Fruit fly (Drosophila melanogaster) whole organism, pupa: ENCODE data around the gene Ufd4.

Source experiments
- CG10348 ChIP-seq: fragments of 200-800 bp; sonication (Bioruptor generic); IDR thresholded peaks from 2 replicates; pipeline ENCODE4 v1.3.6; 2022; ENCODE audit warnings: missing biosample characterization, missing genetic modification characterization
- CG12605 ChIP-seq: fragments of 200-800 bp; sonication (Bioruptor generic); IDR thresholded peaks from 2 replicates; pipeline ENCODE4 v1.3.6; 2022; ENCODE audit warnings: missing biosample characterization, missing genetic modification characterization
- CG13204 ChIP-seq: fragments of 200-800 bp; sonication (Bioruptor generic); optimal IDR thresholded peaks from 2 replicates; lab custom pipeline; 2018; ENCODE audit warnings: missing biosample characterization, mild to moderate bottlenecking, missing genetic modification characterization, moderate library complexity
- CG14655 ChIP-seq: fragments of 200-800 bp; sonication (Bioruptor generic); optimal IDR thresholded peaks from 3 replicates; lab custom pipeline; 2017; ENCODE audit warnings: mild to moderate bottlenecking, missing biosample characterization, missing genetic modification reagents, missing genetic modification characterization
- CG15710 ChIP-seq: fragments of 200-800 bp; sonication (Bioruptor generic); optimal IDR thresholded peaks from 2 replicates; lab custom pipeline; 2018; ENCODE audit warnings: missing biosample characterization, mild to moderate bottlenecking, missing genetic modification characterization, moderate library complexity
- CG17806 ChIP-seq: fragments of 200-800 bp; sonication (Bioruptor generic); optimal IDR thresholded peaks from 2 replicates; lab custom pipeline; 2018; ENCODE audit warnings: missing biosample characterization, mild to moderate bottlenecking, missing genetic modification characterization, moderate library complexity
- CG32121 ChIP-seq: fragments of 200-800 bp; sonication (Bioruptor generic); IDR thresholded peaks from 2 replicates; pipeline ENCODE4 v1.3.6; 2022; ENCODE audit warnings: missing biosample characterization, missing genetic modification characterization
- CG34367 ChIP-seq: fragments of 200-800 bp; sonication (Bioruptor generic); optimal IDR thresholded peaks from 2 replicates; lab custom pipeline; 2018; ENCODE audit warnings: missing biosample characterization, mild to moderate bottlenecking, missing genetic modification characterization
- CG4496 ChIP-seq: fragments of 200-800 bp; sonication (Bioruptor generic); IDR thresholded peaks from 3 replicates; pipeline ENCODE4 v1.3.6; 2022; ENCODE audit warnings: missing biosample characterization, missing genetic modification characterization
- CG8159 ChIP-seq: fragments of 200-800 bp; sonication (Bioruptor generic); optimal IDR thresholded peaks from 3 replicates; lab custom pipeline; 2018; ENCODE audit warnings: missing biosample characterization, mild to moderate bottlenecking, missing genetic modification characterization, moderate library complexity
- CG8301 ChIP-seq: fragments of 200-800 bp; sonication (Bioruptor generic); optimal IDR thresholded peaks from 2 replicates; lab custom pipeline; 2018; ENCODE audit warnings: missing biosample characterization, mild to moderate bottlenecking, missing genetic modification characterization
- CG9948 ChIP-seq: fragments of 200-800 bp; sonication (Bioruptor generic); optimal IDR thresholded peaks from 2 replicates; lab custom pipeline; 2018; ENCODE audit warnings: missing biosample characterization, mild to moderate bottlenecking, missing genetic modification characterization, moderate library complexity
- D1 ChIP-seq: fragments of 200-800 bp; sonication (Bioruptor generic); optimal IDR thresholded peaks from 2 replicates; lab custom pipeline; 2018; ENCODE audit warnings: missing biosample characterization, mild to moderate bottlenecking, missing genetic modification characterization, moderate library complexity
- EcR ChIP-seq: fragments of 200-800 bp; sonication (Bioruptor generic); optimal IDR thresholded peaks from 3 replicates; lab custom pipeline; 2019; ENCODE audit warnings: missing biosample characterization, missing genetic modification characterization, mild to moderate bottlenecking, moderate library complexity, missing genetic modification reagents
- Ets98B ChIP-seq: fragments of 200-800 bp; sonication (Bioruptor generic); IDR thresholded peaks from 2 replicates; pipeline ENCODE4 v1.3.6; 2022; ENCODE audit warnings: missing biosample characterization, missing genetic modification characterization
- Pif1A ChIP-seq: fragments of 200-800 bp; sonication (Bioruptor generic); optimal IDR thresholded peaks from 3 replicates; lab custom pipeline; 2016; ENCODE audit warnings: missing biosample characterization, missing genetic modification characterization
- Pif1B ChIP-seq: fragments of 200-800 bp; sonication (Bioruptor generic); optimal IDR thresholded peaks from 3 replicates; lab custom pipeline; 2016; ENCODE audit warnings: missing biosample characterization, missing genetic modification characterization
- Snoo ChIP-seq: fragments of 200-800 bp; sonication (Bioruptor generic); optimal IDR thresholded peaks from 3 replicates; lab custom pipeline; 2017; ENCODE audit warnings: missing biosample characterization, mild to moderate bottlenecking, missing genetic modification characterization, inconsistent platforms
- fd96Ca ChIP-seq: fragments of 200-800 bp; sonication (Bioruptor generic); IDR thresholded peaks from 3 replicates; pipeline ENCODE4 v1.3.6; 2022; ENCODE audit warnings: missing biosample characterization, missing genetic modification characterization
- gl ChIP-seq: fragments of 200-800 bp; sonication (Bioruptor generic); optimal IDR thresholded peaks from 2 replicates; lab custom pipeline; 2018; ENCODE audit warnings: missing biosample characterization, mild to moderate bottlenecking, missing genetic modification characterization
- rn ChIP-seq: fragments of 200-800 bp; sonication (Bioruptor generic); IDR thresholded peaks from 2 replicates; pipeline ENCODE4 v1.3.6; 2022; ENCODE audit warnings: missing biosample characterization, missing genetic modification characterization

Gene Ufd4

DNA sequence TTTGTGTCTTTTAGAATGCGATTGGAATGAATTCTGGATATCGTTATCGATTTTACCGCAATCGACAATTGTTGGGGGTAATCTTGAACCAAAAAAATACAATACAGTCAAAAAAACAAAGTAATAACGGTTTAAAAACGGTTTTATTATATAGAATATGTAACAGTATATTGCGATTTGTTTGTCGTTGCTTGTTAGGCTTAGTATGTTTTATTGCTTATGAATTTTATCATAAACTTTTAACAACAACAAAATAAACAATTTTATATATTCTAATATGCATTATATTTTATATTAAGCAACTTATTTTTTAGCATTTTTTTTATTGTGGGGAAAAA, 7.6 kb upstream of the Ufd4 start, which contains the start of gene CYLD:
Gene CYLD, minus strand, starts transcription at position 38 of the 338 bp plus-strand sequence.
- TF ChIP-seq CG15710 (tag; lab: Kevin White, UChicago): peak; percentile 50
- TF ChIP-seq CG17806 (tag; lab: Kevin White, UChicago): peak; percentile 66
- peak; percentile 68 for TF ChIP-seq CG8301
- no peak for TF ChIP-seq CG10348 (GFP tag; lab: Robert Waterston, UW)
- TF ChIP-seq CG34367: peak; percentile 43
- peak; percentile 38 for TF ChIP-seq Snoo (tag; lab: Kevin White, UChicago)
- peak; percentile 82 for TF ChIP-seq D1 (tag; lab: Kevin White, UChicago)
- peak; percentile 58 for TF ChIP-seq CG9948 (tag; lab: Kevin White, UChicago)
- TF ChIP-seq gl (tag; lab: Kevin White, UChicago): no peak
- peak; percentile 76; the same call in 1 of the 2 replicates for TF ChIP-seq CG32121 (GFP tag; lab: Robert Waterston, UW)

- TF ChIP-seq rn (GFP tag; lab: Robert Waterston, UW) (no peak), CG4496 (GFP tag; lab: Robert Waterston, UW) (no peak), CG8301 (peak; percentile 6), CG32121 (GFP tag; lab: Robert Waterston, UW) (peak; percentile 43; the same call in 1 of the 2 replicates)
Observed at dm6 chr2L:10299077-10299809, 7.1 kb upstream of the Ufd4 start.

dm6 chr2L:10298306-10298705, 6.1 kb upstream of the Ufd4 start:
- TF ChIP-seq CG17806 (tag; lab: Kevin White, UChicago) (no peak), Snoo (tag; lab: Kevin White, UChicago) (no peak), fd96Ca (GFP tag; lab: Robert Waterston, UW) (no peak), CG15710 (tag; lab: Kevin White, UChicago) (no peak), CG10348 (GFP tag; lab: Robert Waterston, UW) (no peak), Pif1B (GFP tag; lab: Kevin White, UChicago) (no peak), CG8159 (no peak)

dm6 chr2L:10294798-10295669, 2.9 kb upstream of the Ufd4 start, which contains the start of gene Hand:
Gene Hand (minus strand): TSS chr2L:10295385.
- TF ChIP-seq CG14655 (GFP tag; lab: Kevin White, UChicago) (no peak), CG12605 (GFP tag; lab: Robert Waterston, UW) (no peak), Ets98B (GFP tag; lab: Robert Waterston, UW) (no peak), CG15710 (tag; lab: Kevin White, UChicago) (no peak), CG32121 (GFP tag; lab: Robert Waterston, UW) (no peak), Pif1B (GFP tag; lab: Kevin White, UChicago) (no peak), CG17806 (tag; lab: Kevin White, UChicago) (no peak), EcR (GFP tag; lab: Kevin White, UChicago) (no peak), CG4496 (GFP tag; lab: Robert Waterston, UW) (no peak), CG8301 (no peak), CG10348 (GFP tag; lab: Robert Waterston, UW) (no peak)
- TF ChIP-seq, all 21 proteins: peak for 0

DNA sequence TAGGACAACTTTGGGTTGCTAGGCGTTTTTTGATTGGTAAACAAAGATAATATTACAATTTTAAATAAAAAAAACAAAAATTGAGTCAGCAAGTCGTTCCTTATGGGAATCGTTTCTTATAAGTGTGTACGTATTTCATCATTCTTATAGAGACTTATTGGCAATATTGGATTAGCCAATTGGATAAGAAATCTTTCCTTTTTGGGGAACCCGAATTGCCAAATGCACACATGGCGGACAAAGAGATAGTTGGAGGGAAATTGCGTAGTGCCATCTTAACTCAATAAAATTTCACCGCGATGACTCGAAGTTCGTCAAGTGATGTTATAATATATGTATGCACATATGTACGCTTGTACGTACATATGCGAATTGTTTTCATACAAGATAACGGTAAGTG, 889 bp downstream of the Ufd4 start:
- no peak for TF ChIP-seq CG32121 (GFP tag; lab: Robert Waterston, UW)
- TF ChIP-seq gl (tag; lab: Kevin White, UChicago): no peak
- no peak for TF ChIP-seq CG4496 (GFP tag; lab: Robert Waterston, UW)
- TF ChIP-seq CG14655 (GFP tag; lab: Kevin White, UChicago): no peak
- no peak for TF ChIP-seq Pif1B (GFP tag; lab: Kevin White, UChicago)
- no peak for TF ChIP-seq CG8159
- no peak for TF ChIP-seq EcR (GFP tag; lab: Kevin White, UChicago)
- TF ChIP-seq CG10348 (GFP tag; lab: Robert Waterston, UW): no peak
- TF ChIP-seq CG17806 (tag; lab: Kevin White, UChicago): no peak
- TF ChIP-seq CG34367: no peak
- TF ChIP-seq CG15710 (tag; lab: Kevin White, UChicago): no peak
- no peak for TF ChIP-seq Pif1A
- TF ChIP-seq CG9948 (tag; lab: Kevin White, UChicago): no peak
- no peak for TF ChIP-seq fd96Ca (GFP tag; lab: Robert Waterston, UW)
- TF ChIP-seq rn (GFP tag; lab: Robert Waterston, UW): no peak
- no peak for TF ChIP-seq CG13204 (GFP tag; lab: Kevin White, UChicago)
- TF ChIP-seq D1 (tag; lab: Kevin White, UChicago): no peak
- no peak for TF ChIP-seq CG12605 (GFP tag; lab: Robert Waterston, UW)
- no peak for TF ChIP-seq Snoo (tag; lab: Kevin White, UChicago)
- TF ChIP-seq, all 21 proteins: peak for 0

DNA sequence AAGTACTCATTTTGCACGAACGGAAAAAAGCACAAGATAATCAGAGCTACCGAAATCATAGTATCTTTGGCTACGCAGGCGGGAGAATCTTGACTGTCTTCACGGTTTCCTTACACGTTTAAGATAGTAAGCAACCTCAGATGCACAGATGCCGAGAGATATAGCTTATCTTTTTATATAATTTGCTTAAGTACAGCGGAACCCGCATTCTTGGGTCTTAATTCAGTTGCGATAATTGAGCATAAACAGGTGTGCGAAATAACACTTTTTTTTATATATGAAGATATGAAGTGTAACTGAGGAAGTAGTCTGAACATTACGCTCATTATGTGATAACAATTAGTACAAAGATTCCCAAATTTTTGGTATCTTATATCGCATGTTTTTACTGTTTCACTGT, 11.4 kb downstream of the Ufd4 start, which contains the start of gene CG34043:
Gene CG34043, minus strand, starts transcription at position 101 of the 400 bp plus-strand sequence.
- TF ChIP-seq gl (tag; lab: Kevin White, UChicago) (no peak), D1 (tag; lab: Kevin White, UChicago) (no peak), CG12605 (GFP tag; lab: Robert Waterston, UW) (no peak), CG14655 (GFP tag; lab: Kevin White, UChicago) (no peak), CG15710 (tag; lab: Kevin White, UChicago) (no peak), CG8159 (no peak), CG9948 (tag; lab: Kevin White, UChicago) (no peak), Pif1A (no peak)
